Fruit fly (Drosophila melanogaster) whole organism, larva: Measurements from ENCODE around the gene Uros2.

Source experiments
- noc ChIP-seq: fragments of 200-800 bp; sonication (Bioruptor generic); optimal IDR thresholded peaks from 3 replicates; lab custom pipeline; 2019; ENCODE audit warnings: missing biosample characterization, mild to moderate bottlenecking, missing genetic modification characterization, moderate library complexity

Uros2 gene

DNA sequence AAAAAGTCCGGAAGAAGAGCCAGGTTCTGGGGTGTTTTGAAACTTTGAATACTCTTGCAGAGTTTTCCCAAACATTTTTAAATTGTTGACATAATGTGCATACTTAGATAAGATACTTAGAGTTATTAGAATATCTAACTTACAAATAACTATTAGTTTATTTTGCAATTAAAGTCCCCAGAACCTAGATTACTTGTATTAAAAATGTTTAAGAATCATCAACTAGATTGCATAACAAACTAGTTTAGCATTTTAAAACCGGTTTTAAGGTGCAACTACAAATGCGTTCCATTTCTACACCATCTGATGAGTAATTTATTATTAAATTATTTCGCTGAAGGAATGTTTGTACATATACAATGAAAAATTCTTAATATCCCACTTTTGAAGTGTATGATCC lies 18.0 kb downstream of the Uros2 start:
- no peak for TF ChIP-seq noc (tag; lab: Kevin White, UChicago)

DNA sequence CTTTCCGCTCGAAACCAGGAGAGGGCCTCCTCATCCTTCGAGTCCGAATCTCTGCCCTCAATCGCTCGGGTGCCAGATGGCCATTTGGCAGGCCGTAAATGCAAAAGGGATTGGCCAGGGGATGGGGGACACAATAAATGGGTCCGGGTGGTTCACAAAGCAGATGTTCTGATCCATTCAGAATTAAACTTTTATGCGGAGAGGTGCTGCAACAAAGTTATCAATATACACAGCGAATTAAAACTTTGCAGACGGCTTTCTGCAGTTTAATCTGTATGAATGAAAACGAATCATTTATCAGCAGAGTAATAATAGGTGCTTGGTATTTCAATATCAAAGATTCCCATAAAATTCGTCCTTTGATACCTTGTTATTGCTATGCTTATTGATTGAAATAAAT lies 19.0 kb downstream of the Uros2 start:
- no peak for TF ChIP-seq noc (tag; lab: Kevin White, UChicago)

DNA sequence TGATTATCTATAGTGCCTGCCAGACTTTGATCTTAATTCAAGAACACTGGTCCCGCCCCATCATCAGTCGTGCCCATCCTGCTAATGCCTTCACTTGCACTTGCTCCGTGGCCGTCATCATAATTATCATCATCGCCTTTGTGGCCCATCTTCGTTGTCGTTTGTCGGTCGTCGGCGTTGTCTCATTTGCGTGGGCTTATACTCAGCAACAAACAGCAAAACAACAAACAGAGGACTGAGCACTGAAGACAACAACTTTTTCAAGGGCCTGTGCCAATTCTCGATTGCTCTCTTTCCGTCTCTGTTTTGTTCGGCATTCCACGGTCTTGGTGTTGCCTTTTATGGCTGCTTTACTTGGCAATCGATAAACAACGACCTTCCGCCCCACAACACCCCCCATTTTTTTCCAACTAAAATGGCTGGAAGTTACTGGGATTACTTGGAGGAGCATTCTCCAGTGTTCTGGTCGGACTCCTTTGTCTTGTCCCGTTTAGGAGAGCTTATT lies 19.6 kb downstream of the Uros2 start:
- no peak for TF ChIP-seq noc (tag; lab: Kevin White, UChicago)

- TF ChIP-seq noc (tag; lab: Kevin White, UChicago) = no peak
These were observed 22.0 kb downstream of the Uros2 start for dm6 chr3R:15810369-15810768.

dm6 chr3R:15814150-15814549 lies 25.8 kb downstream of the Uros2 start:
- TF ChIP-seq noc (tag; lab: Kevin White, UChicago) = no peak

dm6 chr3R:15816276-15816675 lies 28.0 kb downstream of the Uros2 start:
- TF ChIP-seq noc (tag; lab: Kevin White, UChicago) = no peak

- no peak for TF ChIP-seq noc (tag; lab: Kevin White, UChicago)
These were observed 37.2 kb downstream of the Uros2 start, which contains the start of gene CG4576 for dm6 chr3R:15825521-15825920. Gene CG4576 (plus strand): TSS chr3R:15825747.

DNA sequence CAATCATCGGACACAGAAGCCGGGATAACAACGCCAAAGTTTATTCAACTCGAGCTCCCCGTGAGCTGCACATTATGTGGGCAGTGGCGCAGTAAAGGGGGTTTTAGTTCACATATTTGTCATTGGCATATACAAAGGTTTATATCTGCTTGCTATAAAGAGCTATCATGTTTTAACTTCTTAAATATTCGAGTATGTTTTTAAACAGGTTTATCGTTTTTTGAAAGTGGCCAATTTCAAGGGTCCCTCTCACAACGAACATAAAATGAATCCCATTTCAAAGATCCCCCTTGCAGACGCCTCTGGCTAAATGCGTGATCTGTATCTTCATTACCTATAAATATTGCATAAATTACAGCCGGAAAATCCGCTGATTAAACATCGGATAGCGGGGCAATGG lies 39.2 kb downstream of the Uros2 start:
- TF ChIP-seq noc (tag; lab: Kevin White, UChicago) = no peak

DNA sequence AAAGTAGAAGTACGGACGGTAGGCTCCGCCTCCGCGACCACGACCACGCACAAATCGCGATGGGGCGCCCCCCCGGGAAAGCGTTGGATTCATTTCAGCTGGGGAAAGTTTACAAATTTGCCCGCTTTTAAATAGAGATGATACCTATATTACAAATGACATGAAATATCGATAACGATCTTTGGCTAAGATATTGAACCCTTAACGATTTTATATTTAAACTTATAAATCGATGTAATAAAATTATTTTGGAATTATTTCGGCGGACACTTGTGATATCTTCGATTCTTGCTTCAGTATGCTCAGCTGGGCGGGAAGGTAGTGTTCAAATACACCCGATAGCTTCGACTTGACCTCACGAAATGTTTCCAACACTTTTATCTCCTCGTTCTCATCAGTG lies 44.2 kb downstream of the Uros2 start, which contains the start of gene rec:
Gene rec, minus strand, starts transcription at position 108 of the 400 bp plus-strand sequence.
- TF ChIP-seq noc (tag; lab: Kevin White, UChicago) = no peak

- no peak for TF ChIP-seq noc (tag; lab: Kevin White, UChicago)
These were observed 45.0 kb downstream of the Uros2 start, which contains the start of gene CG43318 for dm6 chr3R:15833332-15833731. Gene CG43318 (minus strand): TSS chr3R:15833432.

DNA sequence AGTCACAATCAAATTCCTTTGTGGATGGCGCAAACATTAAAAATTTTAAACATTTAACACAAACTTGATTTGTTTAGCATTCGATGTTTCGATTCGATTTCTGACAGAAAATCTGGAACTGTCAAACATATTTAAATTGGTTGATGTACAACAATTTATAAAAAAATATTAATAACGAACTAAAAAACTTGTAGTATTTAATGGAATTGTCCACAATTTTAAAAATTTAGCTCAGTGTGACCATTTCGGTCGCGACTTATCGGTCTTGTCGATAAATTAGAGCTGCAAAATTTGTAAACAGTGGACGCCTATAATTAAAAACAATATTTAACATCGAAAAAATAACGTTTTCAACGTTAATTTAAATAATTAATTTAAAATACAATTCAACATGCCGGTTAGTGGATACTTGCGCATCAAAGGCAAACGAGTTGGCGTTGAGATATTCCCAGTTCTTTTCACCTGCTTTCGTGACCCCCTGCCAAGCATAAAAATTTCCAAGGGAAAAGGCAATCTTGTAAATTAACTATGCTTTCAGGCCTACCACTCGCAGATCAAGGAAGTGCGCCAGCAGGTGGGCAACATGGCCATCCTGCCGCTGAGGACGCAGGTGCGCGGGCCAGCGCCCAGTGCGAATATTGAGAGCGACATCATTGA lies 46.2 kb downstream of the Uros2 start, which contains the start of the genes CG43317 and Arpc3A:
Gene CG43317, minus strand, starts transcription at position 51 of the 657 bp plus-strand sequence.
Gene Arpc3A, plus strand, starts transcription at position 274 of the 657 bp plus-strand sequence.
- TF ChIP-seq noc (tag; lab: Kevin White, UChicago) = no peak

DNA sequence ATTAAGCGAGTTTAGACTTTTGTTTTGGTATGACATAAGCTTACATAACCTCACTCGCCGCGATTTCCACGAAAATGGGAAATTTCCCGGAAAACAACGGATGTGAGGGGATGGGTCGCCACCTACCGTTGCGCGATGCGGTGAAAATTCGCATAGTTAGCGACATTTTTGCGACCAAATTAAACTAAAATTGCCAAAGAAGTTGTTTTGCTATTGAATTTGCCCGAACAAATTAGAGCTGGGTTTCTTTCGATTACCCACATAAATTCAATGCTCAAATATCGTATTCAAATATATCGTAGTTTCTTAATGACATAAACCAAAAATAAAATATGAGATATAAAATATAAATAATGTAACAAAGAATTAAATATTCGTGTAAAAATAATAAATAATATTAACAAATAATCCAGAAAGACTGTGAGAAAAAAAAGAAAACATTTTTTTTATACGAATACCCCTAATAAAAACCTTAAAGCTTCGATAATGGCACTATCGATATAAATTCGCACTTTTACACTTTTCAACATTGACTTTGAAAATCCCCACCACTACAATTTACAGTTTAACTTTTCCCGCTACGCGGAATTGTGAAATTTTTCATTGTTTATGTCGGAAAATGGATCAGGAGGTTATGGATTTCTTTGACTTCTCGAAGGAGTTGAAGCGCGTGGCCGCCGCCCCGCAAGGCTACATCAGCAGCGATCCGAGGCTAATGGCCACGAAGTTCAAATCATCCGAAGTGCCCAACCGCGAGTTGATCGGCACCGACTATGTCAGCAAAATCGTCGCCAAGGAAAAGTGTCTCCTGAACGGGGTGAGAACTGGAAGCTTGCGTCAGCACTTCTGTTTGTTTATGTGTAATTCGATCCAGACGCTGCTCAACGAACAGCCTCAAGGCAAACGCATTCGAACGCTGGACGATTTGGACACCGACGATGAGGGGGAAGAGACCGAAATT lies 48.8 kb downstream of the Uros2 start, which contains the start of the genes ND-23 and spn-E:
Gene ND-23, minus strand, starts transcription at position 254 of the 961 bp plus-strand sequence.
Gene spn-E, plus strand, starts transcription at position 556 of the 961 bp plus-strand sequence.
- no peak for TF ChIP-seq noc (tag; lab: Kevin White, UChicago)
